Fruit fly (Drosophila melanogaster) ovary, adult (tissue): ENCODE results near the gene Act88F.
A peak's percentile ranks its signal among the peaks of the same experiment; 100 is the strongest.

Source experiments
- CG17801 ChIP-seq: fragments of 200-800 bp; optimal IDR thresholded peaks from 2 replicates; lab custom pipeline; 2019; ENCODE audit warnings: missing biosample characterization, mild to moderate bottlenecking, missing genetic modification characterization, moderate library complexity; ENCODE audit not compliant: partially characterized antibody

Act88F gene

dm6 chr3R:15448657-15449056 is 8.9 kb downstream of the Act88F start:
- no peak for TF ChIP-seq CG17801 (GFP tag; lab: Kevin White, UChicago)

- no peak for TF ChIP-seq CG17801 (GFP tag; lab: Kevin White, UChicago)
Observed at dm6 chr3R:15451344-15452107, 11.8 kb downstream of the Act88F start.

dm6 chr3R:15457386-15458011 is 17.7 kb downstream of the Act88F start:
- TF ChIP-seq CG17801 (GFP tag; lab: Kevin White, UChicago): no peak

dm6 chr3R:15458186-15458715 is 18.5 kb downstream of the Act88F start:
- no peak for TF ChIP-seq CG17801 (GFP tag; lab: Kevin White, UChicago)

- no peak for TF ChIP-seq CG17801 (GFP tag; lab: Kevin White, UChicago)
Observed at dm6 chr3R:15463172-15463571, 23.4 kb downstream of the Act88F start.

dm6 chr3R:15467991-15468764 is 28.4 kb downstream of the Act88F start:
- no peak for TF ChIP-seq CG17801 (GFP tag; lab: Kevin White, UChicago)

dm6 chr3R:15471742-15472141 is 32.0 kb downstream of the Act88F start:
- TF ChIP-seq CG17801 (GFP tag; lab: Kevin White, UChicago): no peak

dm6 chr3R:15472753-15473212 is 33.0 kb downstream of the Act88F start:
- peak; percentile 95 for TF ChIP-seq CG17801 (GFP tag; lab: Kevin White, UChicago)

- no peak for TF ChIP-seq CG17801 (GFP tag; lab: Kevin White, UChicago)
Observed at dm6 chr3R:15473360-15473938, 33.7 kb downstream of the Act88F start.

- no peak for TF ChIP-seq CG17801 (GFP tag; lab: Kevin White, UChicago)
Observed at dm6 chr3R:15474820-15475219, 35.1 kb downstream of the Act88F start.

dm6 chr3R:15475973-15476692 is 36.4 kb downstream of the Act88F start, which contains the start of gene AdamTS-A:
AdamTS-A (minus strand) TSS chr3R:15476193.
- TF ChIP-seq CG17801 (GFP tag; lab: Kevin White, UChicago): no peak

dm6 chr3R:15480068-15480467 is 40.3 kb downstream of the Act88F start:
- TF ChIP-seq CG17801 (GFP tag; lab: Kevin White, UChicago): no peak

dm6 chr3R:15481606-15482005 is 41.8 kb downstream of the Act88F start, which contains the start of gene B9d1:
B9d1 (plus strand) TSS chr3R:15481906.
- no peak for TF ChIP-seq CG17801 (GFP tag; lab: Kevin White, UChicago)

- TF ChIP-seq CG17801 (GFP tag; lab: Kevin White, UChicago): no peak
Observed at dm6 chr3R:15482858-15483257, 43.1 kb downstream of the Act88F start, which contains the start of gene Rh6. Rh6 (plus strand) TSS chr3R:15483158.
